Fruit fly (Drosophila melanogaster) whole organism, embryonic: ENCODE data around the gene CG3434.

Experiments used
- CG10321 ChIP-seq: fragments of 200-800 bp; sonication (Bioruptor generic); IDR thresholded peaks from 2 replicates; pipeline ENCODE4 v1.3.6; 2022; ENCODE audit warnings: missing biosample characterization, missing genetic modification characterization
- CG10654 ChIP-seq: fragments of 200-800 bp; sonication (Bioruptor generic); optimal IDR thresholded peaks from 2 replicates; lab custom pipeline; 2016; ENCODE audit warnings: missing biosample characterization, missing genetic modification characterization
- CG11398 ChIP-seq: fragments of 200-800 bp; sonication (Bioruptor generic); optimal IDR thresholded peaks from 2 replicates; lab custom pipeline; 2016; ENCODE audit warnings: missing biosample characterization, missing genetic modification characterization
- CG12391 ChIP-seq: fragments of 200-800 bp; sonication (Bioruptor generic); optimal IDR thresholded peaks from 3 replicates; lab custom pipeline; 2018; ENCODE audit warnings: missing biosample characterization, mild to moderate bottlenecking, missing genetic modification characterization, moderate library complexity
- CG12769 ChIP-seq: fragments of 200-800 bp; sonication (Bioruptor generic); optimal IDR thresholded peaks from 2 replicates; lab custom pipeline; 2019; ENCODE audit warnings: missing biosample characterization, mild to moderate bottlenecking, missing genetic modification characterization, moderate library complexity
- CG14710 ChIP-seq: fragments of 200-800 bp; sonication (Bioruptor generic); optimal IDR thresholded peaks from 3 replicates; lab custom pipeline; 2019; ENCODE audit warnings: missing biosample characterization, mild to moderate bottlenecking, missing genetic modification characterization, moderate library complexity
- CG15514 ChIP-seq: fragments of 200-800 bp; sonication (Bioruptor generic); optimal IDR thresholded peaks from 3 replicates; lab custom pipeline; 2017; ENCODE audit warnings: missing biosample characterization, missing genetic modification characterization, mild to moderate bottlenecking, moderate library complexity, missing genetic modification reagents
- CG18764 ChIP-seq: fragments of 200-800 bp; sonication (Bioruptor generic); optimal IDR thresholded peaks from 3 replicates; lab custom pipeline; 2016; ENCODE audit warnings: missing biosample characterization, missing genetic modification characterization
- CG2712 ChIP-seq: fragments of 200-800 bp; optimal IDR thresholded peaks from 3 replicates; lab custom pipeline; 2019; ENCODE audit warnings: missing biosample characterization, mild to moderate bottlenecking, missing genetic modification characterization, moderate library complexity
- CG30403 ChIP-seq: fragments of 200-800 bp; sonication (Bioruptor generic); optimal IDR thresholded peaks from 3 replicates; lab custom pipeline; 2016; ENCODE audit warnings: missing biosample characterization, missing genetic modification characterization
- CG31224 ChIP-seq: fragments of 200-800 bp; sonication (Bioruptor generic); IDR thresholded peaks from 2 replicates; pipeline ENCODE4 v1.3.6; 2022; ENCODE audit warnings: missing biosample characterization, missing genetic modification characterization
- CG31441 ChIP-seq: fragments of 200-800 bp; sonication (Bioruptor generic); IDR thresholded peaks from 2 replicates; pipeline ENCODE4 v1.3.6; 2022; ENCODE audit warnings: missing biosample characterization, missing genetic modification characterization
- CG32532 ChIP-seq: fragments of 200-800 bp; sonication (Bioruptor generic); IDR thresholded peaks from 2 replicates; pipeline ENCODE4 v1.3.6; 2022; ENCODE audit warnings: missing biosample characterization, missing genetic modification characterization
- CG3407 ChIP-seq: fragments of 200-800 bp; sonication (Bioruptor generic); optimal IDR thresholded peaks from 2 replicates; lab custom pipeline; 2018; ENCODE audit warnings: missing biosample characterization, mild to moderate bottlenecking, missing genetic modification characterization
- CG4360 ChIP-seq: fragments of 200-800 bp; sonication (Bioruptor generic); IDR thresholded peaks from 2 replicates; pipeline ENCODE4 v1.3.6; 2022; ENCODE audit warnings: missing biosample characterization, missing genetic modification characterization
- CG4424 ChIP-seq: fragments of 200-800 bp; sonication (Bioruptor generic); optimal IDR thresholded peaks from 3 replicates; lab custom pipeline; 2016; ENCODE audit warnings: missing biosample characterization, missing genetic modification characterization
- CG4820 ChIP-seq: fragments of 200-800 bp; sonication (Bioruptor generic); optimal IDR thresholded peaks from 3 replicates; lab custom pipeline; 2016; ENCODE audit warnings: missing biosample characterization, missing genetic modification characterization
- CG7556 ChIP-seq: fragments of 200-800 bp; sonication (Bioruptor generic); optimal IDR thresholded peaks from 2 replicates; lab custom pipeline; 2017; ENCODE audit warnings: missing biosample characterization, mild to moderate bottlenecking, missing genetic modification characterization
- CG7786 ChIP-seq: fragments of 200-800 bp; sonication (Bioruptor generic); optimal IDR thresholded peaks from 2 replicates; lab custom pipeline; 2016; ENCODE audit warnings: missing biosample characterization, missing genetic modification characterization
- D ChIP-seq, 2 experiments: fragments of 200-800 bp in 1 of 2; fragments of >200 bp in 1 of 2; sonication (Bioruptor generic) in 1 of 2; optimal IDR thresholded peaks; 2 replicates in 1 of 2; 3 replicates in 1 of 2; lab custom pipeline; 2017; ENCODE audit warnings: mild to moderate bottlenecking in 1 of 2, missing biosample characterization in 1 of 2, missing genetic modification characterization in 1 of 2, missing genetic modification reagents in 1 of 2
- D19A ChIP-seq: fragments of 200-800 bp; optimal IDR thresholded peaks from 3 replicates; lab custom pipeline; 2019; ENCODE audit warnings: missing biosample characterization, mild to moderate bottlenecking, missing genetic modification characterization, moderate library complexity
- D19B ChIP-seq: fragments of 200-800 bp; sonication (Bioruptor generic); optimal IDR thresholded peaks from 2 replicates; lab custom pipeline; 2017; ENCODE audit warnings: missing biosample characterization, mild to moderate bottlenecking, missing genetic modification characterization
- Dp ChIP-seq: fragments of 200-800 bp; sonication (Bioruptor generic); optimal IDR thresholded peaks from 2 replicates; lab custom pipeline; 2018; ENCODE audit warnings: missing biosample characterization, mild to moderate bottlenecking, missing genetic modification characterization, moderate library complexity
- Hsf ChIP-seq: fragments of 200-800 bp; sonication (Bioruptor generic); optimal IDR thresholded peaks from 3 replicates; lab custom pipeline; 2016; ENCODE audit warnings: missing biosample characterization, missing genetic modification characterization
- Med ChIP-seq: fragments of 200-800 bp; sonication (Bioruptor generic); peaks from one replicate; lab custom pipeline; 2016; ENCODE audit warnings: missing biosample characterization, missing genetic modification characterization, mild to moderate bottlenecking, inconsistent platforms, moderate library complexity
- Meics ChIP-seq: fragments of 200-800 bp; sonication (Bioruptor generic); optimal IDR thresholded peaks from 2 replicates; lab custom pipeline; 2017; ENCODE audit warnings: missing biosample characterization, mild to moderate bottlenecking, missing genetic modification characterization
- Nf-YB ChIP-seq: fragments of 200-800 bp; sonication (Bioruptor generic); optimal IDR thresholded peaks from 3 replicates; lab custom pipeline; 2019; ENCODE audit warnings: missing biosample characterization, mild to moderate bottlenecking, missing genetic modification characterization, moderate library complexity
- NfI ChIP-seq: fragments of 200-800 bp; sonication (Bioruptor generic); optimal IDR thresholded peaks from 3 replicates; lab custom pipeline; 2018; ENCODE audit warnings: missing biosample characterization, mild to moderate bottlenecking, missing genetic modification characterization, moderate library complexity
- Oli ChIP-seq: fragments of 200-800 bp; sonication (Bioruptor generic); optimal IDR thresholded peaks from 2 replicates; lab custom pipeline; 2018; ENCODE audit warnings: missing biosample characterization, mild to moderate bottlenecking, missing genetic modification characterization, moderate library complexity
- Rx ChIP-seq: fragments of 200-800 bp; sonication (Bioruptor generic); IDR thresholded peaks from 2 replicates; pipeline ENCODE4 v1.3.6; 2022; ENCODE audit warnings: missing biosample characterization, missing genetic modification characterization
- Sox100B ChIP-seq: fragments of 200-800 bp; sonication (Bioruptor generic); optimal IDR thresholded peaks from 3 replicates; lab custom pipeline; 2018; ENCODE audit warnings: missing biosample characterization, mild to moderate bottlenecking, missing genetic modification characterization
- Sox102F ChIP-seq: fragments of 200-800 bp; sonication (Bioruptor generic); optimal IDR thresholded peaks from 2 replicates; lab custom pipeline; 2018; ENCODE audit warnings: missing biosample characterization, mild to moderate bottlenecking, missing genetic modification characterization, moderate library complexity
- Vsx1 ChIP-seq: fragments of 200-800 bp; sonication (Bioruptor generic); optimal IDR thresholded peaks from 2 replicates; lab custom pipeline; 2017; ENCODE audit warnings: missing biosample characterization, mild to moderate bottlenecking, missing genetic modification characterization, missing genetic modification reagents
- Xbp1 ChIP-seq: fragments of 200-800 bp; sonication (Bioruptor generic); optimal IDR thresholded peaks from 3 replicates; lab custom pipeline; 2016; ENCODE audit warnings: missing biosample characterization, mild to moderate bottlenecking, missing genetic modification characterization
- ash1 ChIP-seq: fragments of 200-800 bp; sonication (Bioruptor generic); optimal IDR thresholded peaks from 2 replicates; lab custom pipeline; 2018; ENCODE audit warnings: missing biosample characterization, mild to moderate bottlenecking, missing genetic modification characterization
- caup ChIP-seq: fragments of 200-800 bp; sonication (Bioruptor generic); optimal IDR thresholded peaks from 3 replicates; lab custom pipeline; 2017; ENCODE audit warnings: missing biosample characterization, mild to moderate bottlenecking, missing genetic modification characterization, moderate library complexity; ENCODE audit not compliant: severe bottlenecking
- danr ChIP-seq: fragments of 200-800 bp; sonication (Bioruptor generic); IDR thresholded peaks from 2 replicates; pipeline ENCODE4 v1.3.6; 2022; ENCODE audit warnings: missing biosample characterization, missing genetic modification characterization
- ewg ChIP-seq: fragments of 200-800 bp; sonication (Bioruptor generic); optimal IDR thresholded peaks from 3 replicates; lab custom pipeline; 2017; ENCODE audit warnings: mild to moderate bottlenecking, missing biosample characterization, missing genetic modification reagents, missing genetic modification characterization
- fd96Cb ChIP-seq: fragments of 200-800 bp; sonication (Bioruptor generic); optimal IDR thresholded peaks from 2 replicates; lab custom pipeline; 2018; ENCODE audit warnings: missing biosample characterization, mild to moderate bottlenecking, missing genetic modification characterization, moderate library complexity
- grau ChIP-seq: fragments of 200-800 bp; optimal IDR thresholded peaks from 3 replicates; lab custom pipeline; 2019; ENCODE audit warnings: missing biosample characterization, mild to moderate bottlenecking, missing genetic modification characterization, moderate library complexity
- hb ChIP-seq: fragments of 200-800 bp; sonication (Bioruptor generic); IDR thresholded peaks from 3 replicates; pipeline ENCODE4 v1.3.6; 2022; ENCODE audit warnings: missing biosample characterization, missing genetic modification characterization; ENCODE audit not compliant: partially characterized antibody
- hth ChIP-seq: fragments of >200 bp; optimal IDR thresholded peaks from 2 replicates; lab custom pipeline; 2017; ENCODE audit warnings: inconsistent platforms
- ind ChIP-seq: fragments of 200-800 bp; sonication (Bioruptor generic); optimal IDR thresholded peaks from 3 replicates; lab custom pipeline; 2016; ENCODE audit warnings: missing biosample characterization, missing genetic modification characterization
- kni ChIP-seq: fragments of 200-800 bp; sonication (Bioruptor generic); optimal IDR thresholded peaks from 3 replicates; lab custom pipeline; 2017; ENCODE audit warnings: mild to moderate bottlenecking, missing biosample characterization, missing genetic modification reagents, missing genetic modification characterization
- scrt ChIP-seq: fragments of 200-800 bp; sonication (Bioruptor generic); optimal IDR thresholded peaks from 2 replicates; lab custom pipeline; 2018; ENCODE audit warnings: missing biosample characterization, mild to moderate bottlenecking, missing genetic modification characterization, moderate library complexity
- sug ChIP-seq: fragments of 200-800 bp; optimal IDR thresholded peaks from 2 replicates; lab custom pipeline; 2019; ENCODE audit warnings: missing biosample characterization, mild to moderate bottlenecking, missing genetic modification characterization, moderate library complexity
- tio ChIP-seq: fragments of 200-800 bp; sonication (Bioruptor generic); optimal IDR thresholded peaks from 2 replicates; lab custom pipeline; 2017; ENCODE audit warnings: missing biosample characterization, missing genetic modification characterization, inconsistent platforms
- tna ChIP-seq: fragments of 200-800 bp; sonication (Bioruptor generic); IDR thresholded peaks from 2 replicates; pipeline ENCODE4 v1.3.6; 2022; ENCODE audit warnings: missing biosample characterization, missing genetic modification characterization; ENCODE audit not compliant: partially characterized antibody
- vvl ChIP-seq: fragments of 200-800 bp; sonication (Bioruptor generic); IDR thresholded peaks from 2 replicates; pipeline ENCODE4 v1.3.6; 2022; ENCODE audit warnings: missing biosample characterization, missing genetic modification characterization

Gene CG3434

DNA sequence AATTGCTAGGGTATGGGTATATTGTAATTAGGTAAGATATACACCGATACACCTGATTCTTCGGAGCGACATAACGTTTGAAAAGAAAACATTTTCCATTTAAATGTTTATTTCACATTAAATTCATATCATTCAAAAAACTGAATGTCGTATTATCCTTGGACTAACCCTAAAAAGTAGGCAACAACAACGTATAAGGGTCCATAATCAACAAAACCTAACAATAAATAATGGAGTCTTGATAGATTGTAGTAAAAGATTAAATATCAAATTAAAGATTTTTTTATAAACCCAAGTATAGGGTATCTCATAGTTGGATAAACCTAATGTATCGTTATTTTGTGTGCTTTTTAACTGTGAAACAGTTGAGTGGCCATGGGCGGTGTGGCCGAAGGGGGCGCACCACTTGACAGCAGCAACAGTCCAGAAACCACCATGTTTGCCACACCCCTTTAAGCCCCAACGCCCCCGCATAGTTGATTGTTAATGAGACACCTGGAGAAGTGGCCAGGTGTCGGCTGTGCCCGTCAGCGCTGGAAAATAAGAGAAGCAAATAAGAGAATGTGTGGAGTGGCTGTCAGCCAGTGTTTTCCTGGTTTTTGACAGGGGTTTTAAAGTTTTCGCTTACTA lies 7.8 kb upstream of the CG3434 start (continued):
- TF ChIP-seq D (optimal IDR thresholded peaks at IDR 0.05; lab: Kevin White, UChicago) (no peak), D (GFP tag; optimal IDR thresholded peaks at IDR 0.05; lab: Kevin White, UChicago) (peak; percentile 34), hth (no peak), tna (no peak), Oli (peak; percentile 31), CG4424 (GFP tag; lab: Kevin White, UChicago) (peak; percentile 3), Nf-YB (GFP tag; lab: Kevin White, UChicago) (no peak), ewg (no peak), CG31441 (GFP tag; lab: Robert Waterston, UW) (peak; percentile 63; the same call in 1 of the 2 replicates), CG10321 (GFP tag; lab: Robert Waterston, UW) (no peak), CG3407 (GFP tag; lab: Kevin White, UChicago) (no peak), caup (GFP tag; lab: Kevin White, UChicago) (peak; percentile 30), D19A (peak; percentile 74), kni (GFP tag; lab: Kevin White, UChicago) (no peak), CG11398 (GFP tag; lab: Kevin White, UChicago) (no peak), danr (GFP tag; lab: Robert Waterston, UW) (no peak), CG32532 (GFP tag; lab: Robert Waterston, UW) (no peak; the same call in 1 of the 2 replicates), Dp (GFP tag; lab: Kevin White, UChicago) (no peak), ind (GFP tag; lab: Kevin White, UChicago) (peak; percentile 34), CG4820 (no peak), Rx (GFP tag; lab: Robert Waterston, UW) (no peak), CG12391 (peak; percentile 35), Xbp1 (GFP tag; lab: Kevin White, UChicago) (peak; percentile 26), CG2712 (tag; lab: Kevin White, UChicago) (peak; percentile 34), CG12769 (peak; percentile 27), CG15514 (GFP tag; lab: Kevin White, UChicago) (peak; percentile 3), Meics (GFP tag; lab: Kevin White, UChicago) (peak; percentile 62), grau (peak; percentile 34), vvl (GFP tag; lab: Robert Waterston, UW) (0 out of 2 replicates have a peak, but pooled peaks have one; percentile 9), fd96Cb (peak; percentile 33), CG10654 (GFP tag; lab: Kevin White, UChicago) (no peak), D19B (GFP tag; lab: Kevin White, UChicago) (peak; percentile 76), CG30403 (GFP tag; lab: Kevin White, UChicago) (peak; percentile 36), CG7556 (GFP tag; lab: Kevin White, UChicago) (peak; percentile 56), Vsx1 (GFP tag; lab: Kevin White, UChicago) (peak; percentile 14), hb (0 out of 3 replicates have a peak, but pooled peaks have one; percentile 33), Med (peak; percentile 76), NfI (GFP tag; lab: Kevin White, UChicago) (peak; percentile 7), CG14710 (tag; lab: Kevin White, UChicago) (no peak), ash1 (GFP tag; lab: Kevin White, UChicago) (no peak), CG7786 (GFP tag; lab: Kevin White, UChicago) (peak; percentile 13), scrt (GFP tag; lab: Kevin White, UChicago) (peak; percentile 11), CG4360 (GFP tag; lab: Robert Waterston, UW) (no peak), Sox100B (GFP tag; lab: Kevin White, UChicago) (peak; percentile 64), tio (GFP tag; lab: Kevin White, UChicago) (peak; percentile 40), CG18764 (no peak), Hsf (GFP tag; lab: Kevin White, UChicago) (peak; percentile 37), Sox102F (GFP tag; lab: Kevin White, UChicago) (peak; percentile 50), sug (tag; lab: Kevin White, UChicago) (no peak), CG31224 (GFP tag; lab: Robert Waterston, UW) (no peak)
